Worm (Caenorhabditis elegans): Measurements from ENCODE around the gene C35D10.3.

Gene C35D10.3

ce11 chrIII:4910956-4911355, 42.2 kb downstream of the C35D10.3 start, which contains the start of gene F26F4.2:
TSS of gene F26F4.2 (plus strand) at chrIII:4911256.
- TF ChIP-seq F23B12.7 (tag; optimal IDR thresholded peaks at IDR 0.05; ENCODE audit: insufficient read depth), result no peak

DNA sequence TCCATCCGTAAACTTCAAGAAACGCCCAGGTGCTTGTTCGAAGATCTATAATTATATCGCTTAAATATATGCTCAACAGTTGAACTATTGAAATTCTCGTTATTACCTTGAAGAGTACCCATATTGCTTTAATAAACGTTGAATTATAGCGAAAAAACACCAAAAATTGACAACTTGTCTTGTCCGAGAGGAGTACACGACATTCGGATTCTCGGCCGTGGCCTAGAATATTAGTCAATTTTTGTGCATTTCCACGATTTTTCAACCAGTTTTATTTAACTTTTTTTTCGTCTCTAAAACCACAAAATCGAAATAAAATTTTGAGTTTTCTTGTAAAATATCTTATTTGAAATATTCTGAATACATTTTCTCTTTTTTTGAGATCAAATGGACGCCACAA, 43.6 kb downstream of the C35D10.3 start, which contains the start of the genes F26F4.9 and cee-1:
TSS of gene F26F4.9 (minus strand) at position 205 of the 400 bp plus-strand sequence.
TSS of gene cee-1 (plus strand) at position 383 of the 400 bp plus-strand sequence.
- TF ChIP-seq nhr-80 (tag; optimal IDR thresholded peaks at IDR 0.05) (no peak), him-1 (tag; optimal IDR thresholded peaks at IDR 0.05) (peak; percentile 44), ekl-4 (GFP tag; IDR thresholded peaks at IDR 0.05) (no peak), sdz-38 (tag; optimal IDR thresholded peaks at IDR 0.05) (no peak), B0336.3 (GFP tag; IDR thresholded peaks at IDR 0.05) (no peak), ceh-91 (GFP tag; IDR thresholded peaks at IDR 0.05) (no peak), hlh-12 (tag; optimal IDR thresholded peaks at IDR 0.05) (no peak), ztf-25 (GFP tag; IDR thresholded peaks at IDR 0.05) (no peak), ceh-100 (GFP tag; IDR thresholded peaks at IDR 0.05) (no peak), let-607 (tag; optimal IDR thresholded peaks at IDR 0.05) (peak in 1 of 2 experiments; percentile 60), F23B12.7 (tag; optimal IDR thresholded peaks at IDR 0.05; ENCODE audit: insufficient read depth) (no peak), zfh-2 (GFP tag; conservative IDR thresholded peaks at IDR 0.05) (no peak), rcor-1 (GFP tag; IDR thresholded peaks at IDR 0.05) (0 out of 2 replicates have a peak, but pooled peaks have one; percentile 15), efl-1 (GFP tag; optimal IDR thresholded peaks at IDR 0.05) (no peak), snpc-1.3 (tag; optimal IDR thresholded peaks at IDR 0.05; ENCODE audit: insufficient read depth) (no peak), snpc-1.1 (tag; optimal IDR thresholded peaks at IDR 0.05; ENCODE audit: insufficient read depth) (no peak), lag-1 (GFP tag; IDR thresholded peaks at IDR 0.05) (no peak), somi-1 (GFP tag; optimal IDR thresholded peaks at IDR 0.05) (no peak), let-526 (GFP tag; IDR thresholded peaks at IDR 0.05) (no peak), rpc-1 (optimal IDR thresholded peaks at IDR 0.05) (no peak), rpc-1 (tag; optimal IDR thresholded peaks at IDR 0.05) (no peak), madf-8 (GFP tag; conservative IDR thresholded peaks at IDR 0.05) (peak; percentile 36; the same call in 1 of the 2 replicates), ceh-40 (GFP tag; IDR thresholded peaks at IDR 0.05) (0 out of 2 replicates have a peak, but pooled peaks have one; percentile 10), egrh-3 (GFP tag; IDR thresholded peaks at IDR 0.05) (no peak), C17E4.6 (GFP tag; IDR thresholded peaks at IDR 0.05) (no peak), F52B5.7 (tag; optimal IDR thresholded peaks at IDR 0.05) (no peak), B0019.2 (GFP tag; conservative IDR thresholded peaks at IDR 0.05) (no peak), zim-3 (tag; optimal IDR thresholded peaks at IDR 0.05) (no peak), F49E8.2 (tag; optimal IDR thresholded peaks at IDR 0.05; ENCODE audit: insufficient read depth) (no peak), aptf-3 (GFP tag; IDR thresholded peaks at IDR 0.05) (no peak), pha-4 (tag; optimal IDR thresholded peaks at IDR 0.05) (no peak), sptf-2 (GFP tag; optimal IDR thresholded peaks at IDR 0.05) (no peak), lin-54 (GFP tag; optimal IDR thresholded peaks at IDR 0.05) (peak; percentile 3), F10E7.11 (tag; optimal IDR thresholded peaks at IDR 0.05) (no peak), Y67H2A.10 (GFP tag; conservative IDR thresholded peaks at IDR 0.05) (no peak), tbx-9 (tag; optimal IDR thresholded peaks at IDR 0.05; ENCODE audit: borderline replicate concordance) (no peak), attf-5 (GFP tag; optimal IDR thresholded peaks at IDR 0.05) (no peak), ceh-27 (GFP tag; optimal IDR thresholded peaks at IDR 0.05) (peak; percentile 61), unc-130 (GFP tag; optimal IDR thresholded peaks at IDR 0.05) (peak; percentile 53), ztf-18 (tag; optimal IDR thresholded peaks at IDR 0.05) (peak; percentile 8), akir-1 (GFP tag; optimal IDR thresholded peaks at IDR 0.05) (no peak), athp-1 (tag; optimal IDR thresholded peaks at IDR 0.05) (no peak), lin-40 (tag; optimal IDR thresholded peaks at IDR 0.05) (peak; percentile 5), madf-3 (GFP tag; IDR thresholded peaks at IDR 0.05) (no peak), K12H6.12 (tag; optimal IDR thresholded peaks at IDR 0.05) (no peak), lsl-1 (GFP tag; optimal IDR thresholded peaks at IDR 0.05) (peak; percentile 34), D2030.7 (GFP tag; IDR thresholded peaks at IDR 0.05) (peak; percentile 26; the same call in 1 of the 2 replicates)

Data from whole organism, young adult.